Fruit fly (Drosophila melanogaster) whole organism, prepupa: ENCODE data around the gene NP15.6.

Experiments used
- CG15336 ChIP-seq: fragments of 200-800 bp; sonication (Bioruptor generic); IDR thresholded peaks from 2 replicates; pipeline ENCODE4 v1.3.6; 2022; ENCODE audit warnings: missing biosample characterization, missing genetic modification characterization
- CG1621 ChIP-seq: fragments of 200-800 bp; sonication (Bioruptor generic); optimal IDR thresholded peaks from 3 replicates; lab custom pipeline; 2018; ENCODE audit warnings: missing biosample characterization, mild to moderate bottlenecking, missing genetic modification characterization
- Gug ChIP-seq: fragments of 200-800 bp; sonication (Bioruptor generic); IDR thresholded peaks from 2 replicates; pipeline ENCODE4 v1.3.6; 2022; ENCODE audit warnings: missing biosample characterization, missing genetic modification characterization
- OdsH ChIP-seq: fragments of 200-800 bp; sonication (Bioruptor generic); optimal IDR thresholded peaks from 3 replicates; lab custom pipeline; 2016; ENCODE audit warnings: missing biosample characterization, missing genetic modification characterization

- TF ChIP-seq CG15336 (GFP tag; lab: Robert Waterston, UW), result no peak
- TF ChIP-seq CG1621 (tag; lab: Kevin White, UChicago), result no peak
- TF ChIP-seq Gug (GFP tag; lab: Robert Waterston, UW), result no peak
- TF ChIP-seq OdsH, result no peak
These were observed 24.1 kb downstream of the NP15.6 start for dm6 chr3R:19051247-19051646.
